Worm (Caenorhabditis elegans): Measurements from ENCODE around the gene bub-3.
A peak's percentile ranks its signal among the peaks of the same experiment; 100 is the strongest.

Gene bub-3

DNA sequence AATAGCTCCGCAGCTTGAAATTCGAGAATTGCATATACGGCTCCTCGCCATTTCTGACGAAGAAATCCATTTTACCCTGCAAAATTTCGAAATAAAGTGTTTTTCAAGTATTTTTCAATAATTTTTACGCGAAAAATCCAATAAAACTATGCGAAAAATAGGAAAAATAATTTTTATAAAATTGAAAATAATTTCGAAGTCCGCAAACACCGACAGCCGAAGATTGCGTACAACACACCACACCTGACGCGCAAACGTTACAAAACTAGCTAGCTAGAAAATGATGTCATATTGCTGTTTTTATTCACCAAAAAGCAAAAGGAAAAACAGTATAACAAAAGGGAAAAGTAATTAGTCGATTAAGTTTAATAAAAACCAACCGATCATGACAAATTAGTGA lies 31.1 kb upstream of the bub-3 start, which contains the start of gene rpoa-1:
Gene rpoa-1, minus strand, starts transcription at position 84 of the 400 bp plus-strand sequence.
- peak; percentile 46 for TF ChIP-seq C34F6.9 (tag; optimal IDR thresholded peaks at IDR 0.05)
- no peak for TF ChIP-seq mdl-1 (tag; optimal IDR thresholded peaks at IDR 0.05)
- no peak for TF ChIP-seq egl-27 (tag; optimal IDR thresholded peaks at IDR 0.05)
- TF ChIP-seq gmeb-1 (tag; optimal IDR thresholded peaks at IDR 0.05): peak; percentile 25
- TF ChIP-seq lsy-2 (tag; optimal IDR thresholded peaks at IDR 0.05): peak in 1 of 2 experiments; percentile 70
- peak; percentile 0 for TF ChIP-seq fos-1 (tag; optimal IDR thresholded peaks at IDR 0.05)
- TF ChIP-seq unc-55 (GFP tag; optimal IDR thresholded peaks at IDR 0.05): peak; percentile 44

- no peak for TF ChIP-seq nhr-25 (tag; optimal IDR thresholded peaks at IDR 0.05)
- TF ChIP-seq fos-1 (tag; optimal IDR thresholded peaks at IDR 0.05): peak; percentile 26
Measured at ce11 chrII:13695343-13696332, 30.2 kb upstream of the bub-3 start, which contains the start of gene kqt-3. TSS of gene kqt-3 (plus strand) at chrII:13696282.

DNA sequence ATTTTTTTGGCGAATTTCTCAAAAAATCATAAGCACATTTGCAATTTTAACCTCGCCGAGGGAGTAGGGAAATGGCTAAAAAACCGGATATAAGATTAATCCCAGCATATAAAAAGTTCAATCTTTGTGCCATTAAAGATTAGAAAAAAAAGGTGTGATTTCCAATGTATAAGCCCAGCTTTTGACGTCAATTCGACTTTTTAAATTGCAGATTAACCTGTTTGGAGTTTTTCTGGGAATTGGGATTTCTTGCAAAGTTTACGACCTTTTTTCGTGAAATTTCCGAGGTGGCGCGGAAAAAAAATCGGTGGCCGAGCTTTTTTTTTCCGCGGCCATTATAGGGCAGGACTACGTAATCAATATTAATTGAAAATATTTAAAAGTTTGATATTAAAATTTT lies 28.2 kb upstream of the bub-3 start:
- TF ChIP-seq snpc-4 (tag; optimal IDR thresholded peaks at IDR 0.05) (no peak), nhr-12 (tag; optimal IDR thresholded peaks at IDR 0.05) (no peak), R02D3.7 (tag; optimal IDR thresholded peaks at IDR 0.05) (no peak), ceh-82 (tag; optimal IDR thresholded peaks at IDR 0.05) (no peak), nhr-11 (tag; optimal IDR thresholded peaks at IDR 0.05) (no peak), ztf-11 (tag; optimal IDR thresholded peaks at IDR 0.05) (no peak), unc-55 (GFP tag; optimal IDR thresholded peaks at IDR 0.05) (no peak), C34F6.9 (tag; optimal IDR thresholded peaks at IDR 0.05) (no peak), lin-11 (tag; optimal IDR thresholded peaks at IDR 0.05) (no peak), nhr-237 (tag; optimal IDR thresholded peaks at IDR 0.05) (no peak), sem-4 (tag; optimal IDR thresholded peaks at IDR 0.05) (no peak), ztf-4 (tag; optimal IDR thresholded peaks at IDR 0.05) (no peak), alr-1 (tag; optimal IDR thresholded peaks at IDR 0.05) (no peak), gmeb-1 (tag; optimal IDR thresholded peaks at IDR 0.05) (no peak), lin-39 (tag; optimal IDR thresholded peaks at IDR 0.05) (no peak), sma-3 (GFP tag; optimal IDR thresholded peaks at IDR 0.05) (no peak), nhr-25 (tag; optimal IDR thresholded peaks at IDR 0.05) (no peak), ZK546.5 (tag; optimal IDR thresholded peaks at IDR 0.05) (no peak)

DNA sequence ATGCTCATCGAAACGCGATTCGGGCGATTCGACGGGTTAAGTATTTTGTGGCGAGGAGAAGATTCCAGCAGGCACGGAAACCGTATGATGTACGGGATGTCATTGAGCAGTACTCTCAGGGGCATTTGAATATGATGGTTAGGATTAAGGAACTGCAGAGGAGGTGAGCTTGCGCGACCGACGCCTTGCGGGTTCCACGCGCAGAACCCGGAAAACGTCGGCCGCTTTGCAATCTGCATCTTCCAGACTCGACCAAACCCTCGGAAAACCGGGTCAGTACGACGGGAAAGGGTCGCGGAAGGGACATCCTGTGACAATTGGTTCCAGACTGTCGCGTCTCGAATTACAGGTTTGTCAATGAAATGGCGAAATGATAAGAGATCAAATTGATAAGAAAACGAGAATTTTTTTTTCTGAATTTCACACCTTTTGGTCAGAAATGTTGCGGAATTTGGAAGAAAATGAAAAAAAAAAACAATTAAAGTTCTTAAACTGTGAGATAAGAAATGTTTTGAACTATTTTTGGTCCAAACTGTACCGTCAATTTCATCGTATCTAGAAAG lies 14.3 kb upstream of the bub-3 start:
- TF ChIP-seq unc-55 (GFP tag; optimal IDR thresholded peaks at IDR 0.05): no peak
- TF ChIP-seq fos-1 (tag; optimal IDR thresholded peaks at IDR 0.05): peak; percentile 40
- TF ChIP-seq sma-9 (GFP tag; optimal IDR thresholded peaks at IDR 0.05): peak; percentile 6
- TF ChIP-seq sma-9 (tag; optimal IDR thresholded peaks at IDR 0.05): no peak

DNA sequence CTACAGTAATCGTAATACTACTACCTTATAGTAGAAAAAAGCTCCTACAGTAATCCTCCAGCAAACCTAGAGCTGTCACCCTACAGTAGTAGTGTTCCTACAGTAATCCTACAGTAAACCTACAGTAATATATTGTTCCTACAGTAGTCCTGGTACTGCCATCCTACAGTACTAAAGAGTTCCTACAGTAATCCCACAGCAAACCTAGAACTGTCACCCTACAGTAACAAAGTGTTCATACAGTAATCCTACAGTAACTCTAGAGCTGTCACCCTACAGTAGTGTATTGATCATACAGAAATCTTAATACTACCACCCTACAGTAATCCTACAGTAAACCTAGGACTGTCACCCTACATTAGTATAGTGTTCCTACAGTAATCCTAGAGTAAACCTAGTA lies 12.6 kb upstream of the bub-3 start:
- no peak for TF ChIP-seq lsy-2 (tag; optimal IDR thresholded peaks at IDR 0.05)
- TF ChIP-seq ceh-82 (tag; optimal IDR thresholded peaks at IDR 0.05): no peak
- TF ChIP-seq nhr-11 (tag; optimal IDR thresholded peaks at IDR 0.05): no peak
- no peak for TF ChIP-seq ceh-16 (tag; optimal IDR thresholded peaks at IDR 0.05)
- TF ChIP-seq nhr-23 (tag; optimal IDR thresholded peaks at IDR 0.05): no peak
- no peak for TF ChIP-seq sma-9 (GFP tag; optimal IDR thresholded peaks at IDR 0.05)
- TF ChIP-seq sma-9 (tag; optimal IDR thresholded peaks at IDR 0.05): no peak
- TF ChIP-seq nhr-237 (tag; optimal IDR thresholded peaks at IDR 0.05): no peak
- no peak for TF ChIP-seq nhr-21 (tag; optimal IDR thresholded peaks at IDR 0.05)
- TF ChIP-seq lin-39 (tag; optimal IDR thresholded peaks at IDR 0.05): no peak
- TF ChIP-seq nhr-6 (tag; optimal IDR thresholded peaks at IDR 0.05): no peak
- no peak for TF ChIP-seq elt-1 (tag; optimal IDR thresholded peaks at IDR 0.05)
- TF ChIP-seq peb-1 (tag; optimal IDR thresholded peaks at IDR 0.05): no peak
- no peak for TF ChIP-seq R02D3.7 (tag; optimal IDR thresholded peaks at IDR 0.05)
- no peak for TF ChIP-seq nhr-10 (tag; optimal IDR thresholded peaks at IDR 0.05)
- TF ChIP-seq ztf-11 (tag; optimal IDR thresholded peaks at IDR 0.05): no peak
- no peak for TF ChIP-seq nhr-129 (tag; optimal IDR thresholded peaks at IDR 0.05)
- no peak for TF ChIP-seq ZK546.5 (tag; optimal IDR thresholded peaks at IDR 0.05)

Measured in whole organism, L2 larva.